Worm (Caenorhabditis elegans) whole organism, mixed stage, embryonic: Measurements from ENCODE around the gene F40G12.6.

Experiments used
- blmp-1 ChIP-seq: fragments of 150-350 bp; optimal IDR thresholded peaks from 2 replicates; lab custom pipeline; 2014; ENCODE audit warnings: missing biosample characterization, missing genetic modification characterization
- ceh-83 ChIP-seq: fragments of 200-800 bp; sonication (Bioruptor generic); optimal IDR thresholded peaks from 2 replicates; lab custom pipeline; 2018; ENCODE audit warnings: mild to moderate bottlenecking, missing genetic modification characterization, missing compliant biosample characterization
- ces-1 ChIP-seq: fragments of 150-350 bp; optimal IDR thresholded peaks from 2 replicates; lab custom pipeline; 2014; ENCODE audit warnings: missing biosample characterization, missing genetic modification reagents, missing genetic modification characterization
- elt-3 ChIP-seq: fragments of 150-350 bp; optimal IDR thresholded peaks from 2 replicates; lab custom pipeline; 2014; ENCODE audit warnings: missing biosample characterization, missing genetic modification characterization
- ham-2 ChIP-seq: fragments of 200-800 bp; sonication (Bioruptor generic); optimal IDR thresholded peaks from 2 replicates; lab custom pipeline; 2018; ENCODE audit warnings: mild to moderate bottlenecking, missing genetic modification characterization, missing compliant biosample characterization
- lin-13 ChIP-seq: fragments of 150-350 bp; optimal IDR thresholded peaks from 2 replicates; lab custom pipeline; 2014; ENCODE audit warnings: missing biosample characterization, missing genetic modification characterization
- lsy-2 ChIP-seq: fragments of 150-350 bp; optimal IDR thresholded peaks from 2 replicates; lab custom pipeline; 2014; ENCODE audit warnings: missing biosample characterization, missing genetic modification characterization
- mep-1 ChIP-seq: fragments of 150-350 bp; optimal IDR thresholded peaks from 2 replicates; lab custom pipeline; 2017; ENCODE audit warnings: missing biosample characterization, missing genetic modification reagents, missing genetic modification characterization, inconsistent platforms
- nhr-12 ChIP-seq: fragments of 150-350 bp; optimal IDR thresholded peaks from 2 replicates; lab custom pipeline; 2014; ENCODE audit warnings: missing biosample characterization, missing genetic modification characterization
- nhr-237 ChIP-seq: fragments of 150-350 bp; optimal IDR thresholded peaks from 2 replicates; lab custom pipeline; 2014; ENCODE audit warnings: missing biosample characterization, missing genetic modification characterization
- nhr-28 ChIP-seq: fragments of 150-350 bp; optimal IDR thresholded peaks from 2 replicates; lab custom pipeline; 2014; ENCODE audit warnings: missing biosample characterization, missing genetic modification characterization
- nhr-76 ChIP-seq: sonication (generic microtip); optimal IDR thresholded peaks from 2 replicates; lab custom pipeline; 2017; ENCODE audit warnings: missing biosample characterization, missing genetic modification characterization
- pha-4 ChIP-seq: fragments of 150-350 bp; optimal IDR thresholded peaks from 2 replicates; lab custom pipeline; 2018; ENCODE audit warnings: missing biosample characterization, missing genetic modification reagents, missing genetic modification characterization
- unc-39 ChIP-seq: fragments of 150-350 bp; optimal IDR thresholded peaks from 2 replicates; lab custom pipeline; 2014; ENCODE audit warnings: missing biosample characterization, missing genetic modification characterization

DNA sequence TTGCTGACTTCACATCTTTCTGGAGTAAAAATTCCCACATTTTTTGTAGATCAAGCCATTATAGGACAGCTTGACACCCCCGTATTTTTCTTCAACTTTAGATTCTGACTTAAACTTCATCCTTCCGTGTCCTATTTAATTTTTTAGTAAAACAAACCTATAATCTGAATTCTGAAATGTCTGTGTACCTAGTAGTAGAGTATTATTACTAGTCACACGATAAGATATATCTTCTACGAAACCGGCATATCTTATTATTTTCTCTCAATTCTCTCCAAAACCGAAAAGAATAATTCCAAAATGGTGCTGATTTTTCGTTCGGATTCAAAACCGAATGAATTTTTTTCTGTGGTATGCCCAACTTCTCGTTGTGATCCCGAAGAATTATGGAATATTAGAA lies 21.5 kb upstream of the F40G12.6 start, which contains the start of gene F14D7.9:
- TF ChIP-seq ham-2 (GFP tag; lab: Kevin White, UChicago), result no peak
- no peak for TF ChIP-seq blmp-1 (tag; lab: Kevin White, UChicago)
- TF ChIP-seq pha-4 (tag; lab: Kevin White, UChicago), result no peak
- TF ChIP-seq lsy-2 (tag; lab: Kevin White, UChicago), result no peak
- TF ChIP-seq nhr-76, result no peak
- TF ChIP-seq nhr-237 (tag; lab: Kevin White, UChicago), result no peak
- no peak for TF ChIP-seq unc-39
- TF ChIP-seq nhr-28 (tag; lab: Kevin White, UChicago), result no peak
- no peak for TF ChIP-seq nhr-12
- TF ChIP-seq elt-3, result no peak
- TF ChIP-seq lin-13, result no peak
- TF ChIP-seq ceh-83, result no peak
- TF ChIP-seq mep-1 (tag; lab: Kevin White, UChicago), result no peak
- no peak for TF ChIP-seq ces-1
